Worm (Caenorhabditis elegans) whole organism, L2 larva: Measurements from ENCODE around the gene C38D9.8.
"Not testable (repeated sequence)": the region's sequence is repeated elsewhere in the genome, so short reads cannot be mapped to it uniquely, and the experiment has no call there.

Experiments used
- C34F6.9 ChIP-seq: fragments of 150-350 bp; optimal IDR thresholded peaks from 2 replicates; lab custom pipeline; 2014; ENCODE audit warnings: missing biosample characterization, missing genetic modification characterization
- F13H6.1 ChIP-seq: sonication (generic microtip); optimal IDR thresholded peaks from 2 replicates; lab custom pipeline; 2016; ENCODE audit warnings: missing genetic modification characterization, missing compliant biosample characterization
- ZK546.5 ChIP-seq: sonication (generic microtip); optimal IDR thresholded peaks from 2 replicates; lab custom pipeline; 2017; ENCODE audit warnings: missing biosample characterization, missing genetic modification characterization
- alr-1 ChIP-seq: fragments of 150-350 bp; optimal IDR thresholded peaks from 2 replicates; lab custom pipeline; 2014; ENCODE audit warnings: missing biosample characterization, missing genetic modification characterization
- aly-2 ChIP-seq: fragments of 150-350 bp; optimal IDR thresholded peaks from 2 replicates; lab custom pipeline; 2014; ENCODE audit warnings: missing biosample characterization, missing genetic modification characterization
- dmd-4 ChIP-seq: sonication (generic microtip); optimal IDR thresholded peaks from 2 replicates; lab custom pipeline; 2017; ENCODE audit warnings: missing biosample characterization, missing genetic modification characterization
- egl-27 ChIP-seq: sonication (generic microtip); optimal IDR thresholded peaks from 3 replicates; lab custom pipeline; 2017; ENCODE audit warnings: missing biosample characterization, missing genetic modification reagents, missing genetic modification characterization
- elt-1 ChIP-seq: fragments of 150-350 bp; optimal IDR thresholded peaks from 2 replicates; lab custom pipeline; 2014; ENCODE audit warnings: missing biosample characterization, missing genetic modification characterization
- fos-1 ChIP-seq: fragments of 150-350 bp; optimal IDR thresholded peaks from 2 replicates; lab custom pipeline; 2014; ENCODE audit warnings: missing biosample characterization, missing genetic modification characterization
- gmeb-1 ChIP-seq: fragments of 150-350 bp; optimal IDR thresholded peaks from 2 replicates; lab custom pipeline; 2014; ENCODE audit warnings: missing biosample characterization, missing genetic modification characterization
- lin-11 ChIP-seq: fragments of 150-350 bp; sonication (generic microtip); optimal IDR thresholded peaks from 2 replicates; lab custom pipeline; 2014; ENCODE audit warnings: missing biosample characterization, missing genetic modification characterization, inconsistent platforms, mixed read lengths
- lin-13 ChIP-seq: fragments of 150-350 bp; optimal IDR thresholded peaks from 2 replicates; lab custom pipeline; 2014; ENCODE audit warnings: missing biosample characterization, missing genetic modification reagents, missing genetic modification characterization
- lsy-2 ChIP-seq, 2 experiments: fragments of 150-350 bp in 1 of 2; sonication (generic microtip) in 1 of 2; optimal IDR thresholded peaks; 2 replicates each; lab custom pipeline; 2014 to 2017; ENCODE audit warnings: missing biosample characterization in 2 of 2, missing genetic modification characterization in 2 of 2
- mbf-1 ChIP-seq: sonication (generic microtip); optimal IDR thresholded peaks from 2 replicates; lab custom pipeline; 2017; ENCODE audit warnings: missing biosample characterization, missing genetic modification characterization
- nhr-11 ChIP-seq: fragments of 150-350 bp; optimal IDR thresholded peaks from 2 replicates; lab custom pipeline; 2014; ENCODE audit warnings: missing biosample characterization, missing genetic modification characterization
- nhr-12 ChIP-seq: fragments of 150-350 bp; optimal IDR thresholded peaks from 2 replicates; lab custom pipeline; 2014; ENCODE audit warnings: missing biosample characterization, missing genetic modification characterization
- nhr-129 ChIP-seq: fragments of 150-350 bp; optimal IDR thresholded peaks from 2 replicates; lab custom pipeline; 2014; ENCODE audit warnings: missing biosample characterization, missing genetic modification characterization
- nhr-21 ChIP-seq: fragments of 150-350 bp; optimal IDR thresholded peaks from 2 replicates; lab custom pipeline; 2014; ENCODE audit warnings: missing biosample characterization, missing genetic modification characterization
- nhr-23 ChIP-seq: fragments of 150-350 bp; optimal IDR thresholded peaks from 2 replicates; lab custom pipeline; 2014; ENCODE audit warnings: missing biosample characterization, missing genetic modification reagents, missing genetic modification characterization
- nhr-6 ChIP-seq: fragments of 150-350 bp; optimal IDR thresholded peaks from 2 replicates; lab custom pipeline; 2014; ENCODE audit warnings: missing biosample characterization, missing genetic modification characterization
- nhr-77 ChIP-seq: fragments of 150-350 bp; optimal IDR thresholded peaks from 2 replicates; lab custom pipeline; 2014; ENCODE audit warnings: missing biosample characterization, missing genetic modification characterization
- sem-4 ChIP-seq: fragments of 150-350 bp; optimal IDR thresholded peaks from 2 replicates; lab custom pipeline; 2014; ENCODE audit warnings: missing biosample characterization, missing genetic modification reagents, missing genetic modification characterization
- skn-1 ChIP-seq: sonication (generic microtip); optimal IDR thresholded peaks from 2 replicates; lab custom pipeline; 2017; ENCODE audit warnings: missing biosample characterization, missing genetic modification characterization
- sma-3 ChIP-seq: sonication (generic microtip); optimal IDR thresholded peaks from 2 replicates; lab custom pipeline; 2016; ENCODE audit warnings: missing genetic modification reagents, missing genetic modification characterization, missing compliant biosample characterization
- sma-9 ChIP-seq, 2 experiments: fragments of 150-350 bp in 1 of 2; sonication (generic microtip) in 1 of 2; optimal IDR thresholded peaks; 2 replicates each; lab custom pipeline; 2014 to 2016; ENCODE audit warnings: missing genetic modification characterization in 2 of 2, mild to moderate bottlenecking in 1 of 2, missing biosample characterization in 1 of 2, missing compliant biosample characterization in 1 of 2, missing genetic modification reagents in 1 of 2, moderate library complexity in 1 of 2
- snpc-4 ChIP-seq: fragments of 150-350 bp; optimal IDR thresholded peaks from 2 replicates; lab custom pipeline; 2014; ENCODE audit warnings: missing biosample characterization, missing genetic modification characterization
- unc-39 ChIP-seq: fragments of 150-350 bp; optimal IDR thresholded peaks from 2 replicates; lab custom pipeline; 2014; ENCODE audit warnings: missing biosample characterization, missing genetic modification characterization
- unc-55 ChIP-seq: fragments of 150-350 bp; sonication (generic microtip); optimal IDR thresholded peaks from 3 replicates; lab custom pipeline; 2014; ENCODE audit warnings: missing biosample characterization, missing genetic modification reagents, missing genetic modification characterization
- unc-62 ChIP-seq: fragments of 150-350 bp; optimal IDR thresholded peaks from 2 replicates; lab custom pipeline; 2014; ENCODE audit warnings: missing biosample characterization, missing genetic modification reagents, missing genetic modification characterization
- ztf-11 ChIP-seq: sonication (generic microtip); optimal IDR thresholded peaks from 2 replicates; lab custom pipeline; 2017; ENCODE audit warnings: missing biosample characterization, missing genetic modification characterization
- ztf-4 ChIP-seq: fragments of 150-350 bp; optimal IDR thresholded peaks from 2 replicates; lab custom pipeline; 2014; ENCODE audit warnings: missing biosample characterization, missing genetic modification characterization

The C38D9.8 gene

ce11 chrV:17552759-17553158 is at the start of gene C38D9.8:
TSS of gene C38D9.8 (minus strand) at chrV:17552859.
- no peak for TF ChIP-seq nhr-77 (tag; lab: Kevin White, UChicago)
- no peak for TF ChIP-seq sma-3 (GFP tag; lab: Kevin White, UChicago)
- TF ChIP-seq ztf-11, result no peak
- TF ChIP-seq unc-39 (tag; lab: Kevin White, UChicago), result no peak
- no peak for TF ChIP-seq alr-1 (tag; lab: Kevin White, UChicago)
- no peak for TF ChIP-seq fos-1 (tag; lab: Kevin White, UChicago)
- no peak for TF ChIP-seq skn-1
- TF ChIP-seq gmeb-1 (tag; lab: Kevin White, UChicago), result no peak
- TF ChIP-seq nhr-21 (tag; lab: Kevin White, UChicago), result no peak
- no peak for TF ChIP-seq sem-4
- TF ChIP-seq nhr-12, result no peak
- no peak for TF ChIP-seq C34F6.9 (tag; lab: Kevin White, UChicago)
- TF ChIP-seq dmd-4 (tag; lab: Kevin White, UChicago), result no peak
- TF ChIP-seq unc-62 (GFP tag; lab: Kevin White, UChicago), result no peak

- no peak for TF ChIP-seq skn-1
- TF ChIP-seq lin-11, result no peak
These were observed 48.9 kb upstream of the C38D9.8 start, which contains the start of gene ztf-25 for ce11 chrV:17601520-17601919. TSS of gene ztf-25 (plus strand) at chrV:17601820.

ce11 chrV:17598810-17599209 is 46.2 kb upstream of the C38D9.8 start, which contains the start of gene Y6G8.2:
TSS of gene Y6G8.2 (minus strand) at chrV:17598956.
- TF ChIP-seq ztf-11 (no peak), fos-1 (tag; lab: Kevin White, UChicago) (peak; percentile 60)

ce11 chrV:17595691-17596090 is 43.0 kb upstream of the C38D9.8 start:
- TF ChIP-seq alr-1 (tag; lab: Kevin White, UChicago) (no peak), nhr-23 (tag; lab: Kevin White, UChicago) (no peak), sem-4 (no peak), sma-9 (GFP tag; optimal IDR thresholded peaks at IDR 0.05; lab: Kevin White, UChicago) (no peak), sma-9 (tag; optimal IDR thresholded peaks at IDR 0.05; lab: Kevin White, UChicago) (no peak), mbf-1 (tag; lab: Kevin White, UChicago) (no peak), lin-11 (no peak), nhr-129 (tag; lab: Kevin White, UChicago) (no peak), aly-2 (tag; lab: Kevin White, UChicago) (no peak), nhr-11 (tag; lab: Kevin White, UChicago) (no peak), snpc-4 (tag; lab: Kevin White, UChicago) (no peak), lin-13 (no peak), F13H6.1 (tag; lab: Kevin White, UChicago) (no peak), ztf-11 (no peak), lsy-2 (tag; optimal IDR thresholded peaks at IDR 0.05; lab: Kevin White, UChicago) (no peak), nhr-21 (tag; lab: Kevin White, UChicago) (no peak), unc-55 (GFP tag; lab: Kevin White, UChicago) (no peak), elt-1 (no peak)

ce11 chrV:17584352-17584843 is 31.7 kb upstream of the C38D9.8 start, which contains the start of gene fbxa-133:
TSS of gene fbxa-133 (plus strand) at chrV:17584793.
- not testable (repeated sequence) for TF ChIP-seq sem-4; unc-55 (GFP tag; lab: Kevin White, UChicago); elt-1

ce11 chrV:17580017-17580416 is 27.4 kb upstream of the C38D9.8 start:
- no peak for TF ChIP-seq nhr-129 (tag; lab: Kevin White, UChicago)
- TF ChIP-seq F13H6.1 (tag; lab: Kevin White, UChicago), result no peak
- TF ChIP-seq nhr-23 (tag; lab: Kevin White, UChicago), result no peak
- no peak for TF ChIP-seq unc-62 (GFP tag; lab: Kevin White, UChicago)
- TF ChIP-seq nhr-6 (tag; lab: Kevin White, UChicago), result no peak
- no peak for TF ChIP-seq ZK546.5 (tag; lab: Kevin White, UChicago)
- TF ChIP-seq skn-1, result no peak
- no peak for TF ChIP-seq ztf-4 (tag; lab: Kevin White, UChicago)
- TF ChIP-seq egl-27 (tag; lab: Kevin White, UChicago), result no peak
- no peak for TF ChIP-seq dmd-4 (tag; lab: Kevin White, UChicago)
